Fruit fly (Drosophila melanogaster) whole organism, embryonic: ENCODE results near the gene ham.

Experiments
- Asciz ChIP-seq: fragments of 200-800 bp; sonication (Bioruptor generic); optimal IDR thresholded peaks from 2 replicates; lab custom pipeline; 2017; ENCODE audit warnings: missing biosample characterization, mild to moderate bottlenecking, missing genetic modification characterization, missing genetic modification reagents
- Atf3 ChIP-seq: fragments of 200-800 bp; sonication (Bioruptor generic); optimal IDR thresholded peaks from 3 replicates; lab custom pipeline; 2016; ENCODE audit warnings: missing biosample characterization, missing genetic modification characterization
- Awh ChIP-seq: fragments of 200-800 bp; sonication (Bioruptor generic); IDR thresholded peaks from 2 replicates; pipeline ENCODE4, ENCODE4 v1.3.6; 2022; ENCODE audit warnings: missing biosample characterization, missing genetic modification characterization
- BEAF-32 ChIP-seq: fragments of 200-800 bp; sonication (Bioruptor generic); optimal IDR thresholded peaks from 3 replicates; lab custom pipeline; 2017; ENCODE audit warnings: missing biosample characterization, missing genetic modification characterization, mild to moderate bottlenecking, moderate library complexity, missing genetic modification reagents
- CG10209 ChIP-seq: fragments of 200-800 bp; sonication (Bioruptor generic); optimal IDR thresholded peaks from 3 replicates; lab custom pipeline; 2017; ENCODE audit warnings: missing biosample characterization, mild to moderate bottlenecking, missing genetic modification characterization, missing genetic modification reagents
- CG11085 ChIP-seq: fragments of 200-800 bp; sonication (Bioruptor generic); IDR thresholded peaks from 2 replicates; pipeline ENCODE4 v1.3.6; 2022; ENCODE audit warnings: missing biosample characterization, missing genetic modification characterization
- CG11696 ChIP-seq: fragments of 200-800 bp; sonication (Bioruptor generic); IDR thresholded peaks from 2 replicates; pipeline ENCODE4 v1.3.6; 2022; ENCODE audit warnings: missing biosample characterization, missing genetic modification characterization
- CG12104 ChIP-seq: fragments of 200-800 bp; sonication (Bioruptor generic); optimal IDR thresholded peaks from 3 replicates; lab custom pipeline; 2016; ENCODE audit warnings: missing biosample characterization, missing genetic modification characterization
- CG1603 ChIP-seq: fragments of 200-800 bp; sonication (Bioruptor generic); optimal IDR thresholded peaks from 2 replicates; lab custom pipeline; 2019; ENCODE audit warnings: missing biosample characterization, mild to moderate bottlenecking, missing genetic modification characterization, moderate library complexity
- CG17359 ChIP-seq: fragments of 200-800 bp; sonication (Bioruptor generic); optimal IDR thresholded peaks from 3 replicates; lab custom pipeline; 2018; ENCODE audit warnings: missing biosample characterization, mild to moderate bottlenecking, missing genetic modification characterization, moderate library complexity
- CG17829 ChIP-seq: fragments of 200-800 bp; optimal IDR thresholded peaks from 2 replicates; lab custom pipeline; 2019; ENCODE audit warnings: missing biosample characterization, mild to moderate bottlenecking, missing genetic modification characterization, moderate library complexity
- CG17912 ChIP-seq: fragments of 200-800 bp; sonication (Bioruptor generic); optimal IDR thresholded peaks from 2 replicates; lab custom pipeline; 2018; ENCODE audit warnings: missing biosample characterization, mild to moderate bottlenecking, missing genetic modification characterization
- CG31224 ChIP-seq: fragments of 200-800 bp; sonication (Bioruptor generic); IDR thresholded peaks from 2 replicates; pipeline ENCODE4 v1.3.6; 2022; ENCODE audit warnings: missing biosample characterization, missing genetic modification characterization
- CG4854 ChIP-seq: fragments of 200-800 bp; sonication (Bioruptor generic); optimal IDR thresholded peaks from 2 replicates; lab custom pipeline; 2016; ENCODE audit warnings: missing biosample characterization, missing genetic modification characterization, inconsistent platforms
- CG7745 ChIP-seq: fragments of 200-800 bp; sonication (Bioruptor generic); optimal IDR thresholded peaks from 2 replicates; lab custom pipeline; 2018; ENCODE audit warnings: missing biosample characterization, mild to moderate bottlenecking, missing genetic modification characterization, moderate library complexity
- CG7839 ChIP-seq: fragments of 200-800 bp; sonication (Bioruptor generic); optimal IDR thresholded peaks from 3 replicates; lab custom pipeline; 2018; ENCODE audit warnings: missing biosample characterization, mild to moderate bottlenecking, missing genetic modification characterization, moderate library complexity
- CG8388 ChIP-seq: fragments of 200-800 bp; sonication (Bioruptor generic); optimal IDR thresholded peaks from 2 replicates; lab custom pipeline; 2019; ENCODE audit warnings: missing biosample characterization, mild to moderate bottlenecking, missing genetic modification characterization, moderate library complexity
- CG8944 ChIP-seq: fragments of 200-800 bp; sonication (Bioruptor generic); optimal IDR thresholded peaks from 3 replicates; lab custom pipeline; 2016; ENCODE audit warnings: missing biosample characterization, missing genetic modification characterization
- CG9609 ChIP-seq: fragments of 200-800 bp; sonication (Bioruptor generic); optimal IDR thresholded peaks from 3 replicates; lab custom pipeline; 2016; ENCODE audit warnings: missing biosample characterization, missing genetic modification characterization
- Chrac-16 ChIP-seq: fragments of 200-800 bp; sonication (Bioruptor generic); optimal IDR thresholded peaks from 3 replicates; lab custom pipeline; 2016; ENCODE audit warnings: missing biosample characterization, missing genetic modification characterization
- CoRest ChIP-seq: fragments of 200-800 bp; sonication (Bioruptor generic); optimal IDR thresholded peaks from 3 replicates; lab custom pipeline; 2018; ENCODE audit warnings: missing biosample characterization, mild to moderate bottlenecking, missing genetic modification characterization, moderate library complexity
- D19B ChIP-seq: fragments of 200-800 bp; sonication (Bioruptor generic); optimal IDR thresholded peaks from 2 replicates; lab custom pipeline; 2017; ENCODE audit warnings: missing biosample characterization, mild to moderate bottlenecking, missing genetic modification characterization
- Dfd ChIP-seq, 2 experiments: fragments of >200 bp; optimal IDR thresholded peaks; 2 replicates each; lab custom pipeline; 2017; ENCODE audit warnings: missing biosample characterization in 2 of 2, missing genetic modification characterization in 2 of 2
- Doc2 ChIP-seq: fragments of 200-800 bp; sonication (Bioruptor generic); IDR thresholded peaks from 2 replicates; pipeline ENCODE4 v1.3.6; 2022; ENCODE audit warnings: missing biosample characterization, missing genetic modification characterization
- Ets65A ChIP-seq: fragments of 200-800 bp; sonication (Bioruptor generic); peaks from one replicate; lab custom pipeline; 2016; ENCODE audit warnings: missing biosample characterization, missing genetic modification characterization
- Hr78 ChIP-seq, 2 experiments: fragments of 200-800 bp in 1 of 2; fragments of >200 bp in 1 of 2; sonication (Bioruptor generic) in 1 of 2; optimal IDR thresholded peaks; 2 replicates each; lab custom pipeline; 2017 to 2019; ENCODE audit warnings: missing biosample characterization in 2 of 2, missing genetic modification characterization in 2 of 2, mild to moderate bottlenecking in 1 of 2, moderate library complexity in 1 of 2
- Myb ChIP-seq: fragments of 200-800 bp; sonication (Bioruptor generic); optimal IDR thresholded peaks from 2 replicates; lab custom pipeline; 2016; ENCODE audit warnings: missing biosample characterization, missing genetic modification characterization
- NC2β ChIP-seq: fragments of 200-800 bp; sonication (Bioruptor generic); optimal IDR thresholded peaks from 2 replicates; lab custom pipeline; 2016; ENCODE audit warnings: missing biosample characterization, missing genetic modification characterization
- Neu2 ChIP-seq: fragments of 200-800 bp; sonication (Bioruptor generic); optimal IDR thresholded peaks from 3 replicates; lab custom pipeline; 2016; ENCODE audit warnings: missing biosample characterization, missing genetic modification characterization, borderline replicate concordance
- Ssrp ChIP-seq: fragments of 200-800 bp; sonication (Bioruptor generic); optimal IDR thresholded peaks from 2 replicates; lab custom pipeline; 2018; ENCODE audit warnings: missing biosample characterization, mild to moderate bottlenecking, missing genetic modification characterization, moderate library complexity
- Stat92E ChIP-seq, 3 experiments: fragments of >200 bp in 2 of 3; fragments of 200-800 bp in 1 of 3; sonication (Bioruptor generic) in 1 of 3; optimal IDR thresholded peaks; 2 replicates each; lab custom pipeline; 2017 to 2019; ENCODE audit warnings: missing biosample characterization in 3 of 3, missing genetic modification characterization in 3 of 3, mild to moderate bottlenecking in 1 of 3, moderate library complexity in 1 of 3
- amos ChIP-seq: fragments of 200-800 bp; sonication (Bioruptor generic); IDR thresholded peaks from 2 replicates; pipeline ENCODE4 v1.3.6; 2022; ENCODE audit warnings: missing biosample characterization, missing genetic modification characterization; ENCODE audit not compliant: partially characterized antibody
- bigmax ChIP-seq: fragments of 200-800 bp; sonication (Bioruptor generic); optimal IDR thresholded peaks from 2 replicates; lab custom pipeline; 2018; ENCODE audit warnings: missing biosample characterization, mild to moderate bottlenecking, missing genetic modification characterization
- croc ChIP-seq: fragments of 200-800 bp; sonication (Bioruptor generic); conservative IDR thresholded peaks from 3 replicates; pipeline ENCODE4 v1.3.6; 2022; ENCODE audit warnings: missing biosample characterization, missing genetic modification characterization
- eyg ChIP-seq: fragments of 200-800 bp; sonication (Bioruptor generic); optimal IDR thresholded peaks from 3 replicates; lab custom pipeline; 2016; ENCODE audit warnings: missing biosample characterization, missing genetic modification characterization
- ftz-f1 ChIP-seq: fragments of 200-800 bp; sonication (Bioruptor generic); optimal IDR thresholded peaks from 2 replicates; lab custom pipeline; 2016; ENCODE audit warnings: missing biosample characterization, missing genetic modification characterization
- grn ChIP-seq: fragments of 200-800 bp; sonication (Bioruptor generic); optimal IDR thresholded peaks from 3 replicates; lab custom pipeline; 2017; ENCODE audit warnings: missing biosample characterization, missing genetic modification characterization
- h ChIP-seq: fragments of >200 bp; optimal IDR thresholded peaks from 2 replicates; lab custom pipeline; 2017
- hth ChIP-seq: fragments of >200 bp; optimal IDR thresholded peaks from 2 replicates; lab custom pipeline; 2017; ENCODE audit warnings: inconsistent platforms
- jigr1 ChIP-seq: fragments of 200-800 bp; sonication (Bioruptor generic); IDR thresholded peaks from 3 replicates; pipeline ENCODE4 v1.3.6; 2022; ENCODE audit warnings: missing biosample characterization, missing genetic modification characterization
- oc ChIP-seq: fragments of 200-800 bp; sonication (Bioruptor generic); optimal IDR thresholded peaks from 2 replicates; lab custom pipeline; 2018; ENCODE audit warnings: missing biosample characterization, mild to moderate bottlenecking, missing genetic modification characterization, moderate library complexity
- psq ChIP-seq: fragments of 200-800 bp; sonication (Bioruptor generic); optimal IDR thresholded peaks from 2 replicates; lab custom pipeline; 2017; ENCODE audit warnings: missing biosample characterization, missing genetic modification characterization
- run ChIP-seq: fragments of 200-800 bp; sonication (Bioruptor generic); optimal IDR thresholded peaks from 3 replicates; lab custom pipeline; 2018; ENCODE audit warnings: missing biosample characterization, mild to moderate bottlenecking, missing genetic modification characterization
- shn ChIP-seq: fragments of 200-800 bp; sonication (Bioruptor generic); optimal IDR thresholded peaks from 3 replicates; lab custom pipeline; 2016; ENCODE audit warnings: missing biosample characterization, missing genetic modification characterization
- slp2 ChIP-seq: fragments of 200-800 bp; sonication (Bioruptor generic); optimal IDR thresholded peaks from 2 replicates; lab custom pipeline; 2016; ENCODE audit warnings: missing biosample characterization, missing genetic modification characterization
- stwl ChIP-seq: fragments of 200-800 bp; sonication (Bioruptor generic); optimal IDR thresholded peaks from 3 replicates; lab custom pipeline; 2018; ENCODE audit warnings: missing biosample characterization, mild to moderate bottlenecking, missing genetic modification characterization, moderate library complexity
- ttk ChIP-seq: fragments of 200-800 bp; sonication (Bioruptor generic); IDR thresholded peaks from 2 replicates; pipeline ENCODE4 v2.1.2; 2022; ENCODE audit warnings: missing biosample characterization, missing genetic modification characterization
- tx ChIP-seq: fragments of 200-800 bp; sonication (Bioruptor generic); optimal IDR thresholded peaks from 2 replicates; lab custom pipeline; 2016; ENCODE audit warnings: missing biosample characterization, missing genetic modification characterization
- unpg ChIP-seq: fragments of 200-800 bp; sonication (Bioruptor generic); optimal IDR thresholded peaks from 3 replicates; lab custom pipeline; 2018; ENCODE audit warnings: missing biosample characterization, mild to moderate bottlenecking, missing genetic modification characterization, moderate library complexity
- vfl ChIP-seq: fragments of 200-800 bp; sonication (Bioruptor generic); optimal IDR thresholded peaks from 2 replicates; lab custom pipeline; 2016; ENCODE audit warnings: missing biosample characterization, missing genetic modification characterization
- wor ChIP-seq: fragments of 200-800 bp; sonication (Bioruptor generic); IDR thresholded peaks from 2 replicates; pipeline ENCODE4 v1.3.6; 2022; ENCODE audit warnings: missing biosample characterization, missing genetic modification characterization
- zf30C ChIP-seq: fragments of 200-800 bp; sonication (Bioruptor generic); optimal IDR thresholded peaks from 3 replicates; lab custom pipeline; 2018; ENCODE audit warnings: missing biosample characterization, mild to moderate bottlenecking, missing genetic modification characterization

ham gene

dm6 chr2L:18822805-18823204 lies 30.1 kb upstream of the ham start (continued):
- TF ChIP-seq ttk (GFP tag; lab: Robert Waterston, UW) (no peak), h (lab: Kevin White, UChicago) (no peak), Myb (GFP tag; lab: Kevin White, UChicago) (no peak), bigmax (GFP tag; lab: Kevin White, UChicago) (no peak), D19B (GFP tag; lab: Kevin White, UChicago) (no peak), CG8944 (GFP tag; lab: Kevin White, UChicago) (peak; percentile 17), unpg (GFP tag; lab: Kevin White, UChicago) (peak; percentile 54), amos (GFP tag; lab: Robert Waterston, UW) (no peak), CG11085 (GFP tag; lab: Robert Waterston, UW) (no peak), psq (no peak), Dfd (GFP tag; optimal IDR thresholded peaks at IDR 0.05; lab: Kevin White, UChicago) (no peak), Hr78 (GFP tag; optimal IDR thresholded peaks at IDR 0.05; lab: Kevin White, UChicago) (no peak), CG12104 (GFP tag; lab: Kevin White, UChicago) (no peak), stwl (tag; lab: Kevin White, UChicago) (no peak), vfl (GFP tag; lab: Kevin White, UChicago) (no peak), CG9609 (GFP tag; lab: Kevin White, UChicago) (no peak), run (no peak), BEAF-32 (GFP tag; lab: Kevin White, UChicago) (no peak), jigr1 (GFP tag; lab: Robert Waterston, UW) (no peak), Ssrp (tag; lab: Kevin White, UChicago) (no peak), Ets65A (no peak), slp2 (no peak), grn (GFP tag; lab: Kevin White, UChicago) (no peak), CG8388 (peak; percentile 11), Doc2 (GFP tag; lab: Robert Waterston, UW) (no peak), CG17359 (tag; lab: Kevin White, UChicago) (peak; percentile 68), CoRest (tag; lab: Kevin White, UChicago) (peak; percentile 18), CG17829 (tag; lab: Kevin White, UChicago) (no peak), croc (no peak), oc (tag; lab: Kevin White, UChicago) (no peak), CG7745 (tag; lab: Kevin White, UChicago) (no peak), CG1603 (tag; lab: Kevin White, UChicago) (peak; percentile 38), CG31224 (0 out of 2 replicates have a peak, but pooled peaks have one; percentile 14), Chrac-16 (GFP tag; lab: Kevin White, UChicago) (no peak), hth (lab: Kevin White, UChicago) (no peak), Neu2 (GFP tag; lab: Kevin White, UChicago) (no peak), Stat92E (GFP tag; optimal IDR thresholded peaks at IDR 0.05; lab: Kevin White, UChicago) (no peak), CG10209 (peak; percentile 54), ftz-f1 (GFP tag; lab: Kevin White, UChicago) (no peak), tx (GFP tag; lab: Kevin White, UChicago) (no peak), NC2β (GFP tag; lab: Kevin White, UChicago) (peak; percentile 50), shn (GFP tag; lab: Kevin White, UChicago) (no peak), wor (GFP tag; lab: Robert Waterston, UW) (no peak), Atf3 (no peak), CG7839 (tag; lab: Kevin White, UChicago) (no peak), Asciz (GFP tag; lab: Kevin White, UChicago) (peak; percentile 71), eyg (no peak), CG4854 (GFP tag; lab: Kevin White, UChicago) (no peak), CG11696 (no peak), Awh (peak; percentile 78; the same call in 1 of the 2 replicates), CG17912 (GFP tag; lab: Kevin White, UChicago) (no peak), zf30C (GFP tag; lab: Kevin White, UChicago) (no peak)
